Worm (Caenorhabditis elegans): ENCODE data around the gene tag-180.

Gene tag-180

DNA sequence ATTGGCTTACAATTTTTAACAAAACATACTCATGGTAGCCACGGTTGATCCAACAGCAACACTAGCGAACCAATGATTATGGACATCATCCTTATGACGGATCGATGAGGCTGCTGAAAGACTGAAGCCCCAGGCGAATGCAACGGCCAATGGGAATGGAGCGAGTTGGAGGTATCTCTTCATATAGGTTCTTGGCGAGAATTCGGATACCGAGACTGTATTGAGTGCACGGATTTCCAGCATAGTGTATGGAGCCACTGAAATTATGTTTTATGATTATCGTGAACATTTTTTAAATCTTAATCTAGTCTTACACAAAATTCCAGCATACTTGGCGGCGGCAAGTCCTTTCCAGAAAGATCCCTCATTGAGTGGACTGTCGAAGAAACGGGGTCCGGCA lies 15.3 kb upstream of the tag-180 start:
- TF ChIP-seq R02D3.7 (tag; optimal IDR thresholded peaks at IDR 0.05) = no peak
- TF ChIP-seq sma-9 (GFP tag; optimal IDR thresholded peaks at IDR 0.05) = no peak
- TF ChIP-seq sma-9 (tag; optimal IDR thresholded peaks at IDR 0.05) = no peak

DNA sequence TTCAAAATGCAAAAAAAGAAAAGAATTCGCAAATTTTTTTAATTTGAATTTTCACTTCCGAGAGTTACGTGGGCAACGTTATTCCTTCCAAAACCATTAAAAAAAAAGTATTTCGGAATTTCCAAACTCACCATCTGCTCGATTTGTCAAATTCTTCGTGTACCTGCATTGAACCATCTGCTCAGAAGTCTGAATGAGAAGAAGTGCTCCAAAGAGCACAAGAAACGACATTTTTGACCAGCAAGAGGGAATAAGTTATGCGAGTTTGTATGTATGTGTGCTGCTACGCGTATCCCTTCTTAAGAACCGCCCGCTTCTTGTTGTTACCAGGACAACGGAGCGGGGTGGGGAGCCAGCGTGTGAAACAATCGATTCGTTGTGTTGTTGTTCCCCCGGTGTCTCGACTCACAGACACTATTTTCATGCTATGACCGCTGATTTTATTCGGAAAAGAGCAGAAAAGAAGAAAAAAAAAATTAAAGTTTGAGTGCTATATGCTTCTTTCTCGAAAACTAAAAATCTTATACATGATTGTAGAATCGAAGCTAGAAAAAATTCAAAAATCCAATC lies 14.2 kb upstream of the tag-180 start, which contains the start of gene lgc-20:
Gene lgc-20, minus strand, starts transcription at position 311 of the 570 bp plus-strand sequence.
- TF ChIP-seq C34F6.9 (tag; optimal IDR thresholded peaks at IDR 0.05) (no peak), nhr-23 (tag; optimal IDR thresholded peaks at IDR 0.05) (no peak), ceh-82 (tag; optimal IDR thresholded peaks at IDR 0.05) (no peak), sem-4 (tag; optimal IDR thresholded peaks at IDR 0.05) (no peak), skn-1 (tag; optimal IDR thresholded peaks at IDR 0.05) (no peak), fos-1 (tag; optimal IDR thresholded peaks at IDR 0.05) (no peak), peb-1 (tag; optimal IDR thresholded peaks at IDR 0.05) (no peak), elt-3 (tag; optimal IDR thresholded peaks at IDR 0.05) (no peak), Y55F3AM.14 (GFP tag; optimal IDR thresholded peaks at IDR 0.05) (no peak), blmp-1 (tag; optimal IDR thresholded peaks at IDR 0.05; ENCODE audit: insufficient read depth) (no peak), nhr-77 (tag; optimal IDR thresholded peaks at IDR 0.05) (no peak), nhr-6 (tag; optimal IDR thresholded peaks at IDR 0.05) (no peak)

DNA sequence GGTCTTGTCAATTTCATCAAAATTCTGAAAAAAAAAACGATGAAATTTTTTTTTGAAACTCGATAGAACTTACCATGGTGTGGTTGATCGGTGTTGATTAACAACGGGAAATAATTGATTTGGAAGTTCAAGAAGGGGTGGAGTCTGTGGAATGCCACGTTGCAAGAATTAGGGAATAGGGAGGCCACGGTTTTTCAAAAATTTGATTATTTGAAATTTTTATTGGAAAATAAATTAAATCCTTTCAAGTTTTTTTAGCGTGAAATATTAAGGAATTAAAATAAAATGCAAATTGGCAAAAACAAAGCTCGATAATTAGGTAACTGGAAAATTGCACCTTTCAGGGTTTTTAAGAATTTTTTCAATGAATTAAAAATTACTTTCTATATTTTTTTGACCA lies 10.3 kb upstream of the tag-180 start, which contains the start of gene rmd-3:
Gene rmd-3, minus strand, starts transcription at position 101 of the 400 bp plus-strand sequence.
- no peak for TF ChIP-seq peb-1 (tag; optimal IDR thresholded peaks at IDR 0.05)
- TF ChIP-seq R02D3.7 (tag; optimal IDR thresholded peaks at IDR 0.05) = no peak
- no peak for TF ChIP-seq alr-1 (tag; optimal IDR thresholded peaks at IDR 0.05)
- TF ChIP-seq egl-27 (tag; optimal IDR thresholded peaks at IDR 0.05) = no peak
- TF ChIP-seq sem-4 (tag; optimal IDR thresholded peaks at IDR 0.05) = no peak
- TF ChIP-seq ztf-11 (tag; optimal IDR thresholded peaks at IDR 0.05) = no peak
- no peak for TF ChIP-seq ztf-4 (tag; optimal IDR thresholded peaks at IDR 0.05)
- no peak for TF ChIP-seq ZK546.5 (tag; optimal IDR thresholded peaks at IDR 0.05)

DNA sequence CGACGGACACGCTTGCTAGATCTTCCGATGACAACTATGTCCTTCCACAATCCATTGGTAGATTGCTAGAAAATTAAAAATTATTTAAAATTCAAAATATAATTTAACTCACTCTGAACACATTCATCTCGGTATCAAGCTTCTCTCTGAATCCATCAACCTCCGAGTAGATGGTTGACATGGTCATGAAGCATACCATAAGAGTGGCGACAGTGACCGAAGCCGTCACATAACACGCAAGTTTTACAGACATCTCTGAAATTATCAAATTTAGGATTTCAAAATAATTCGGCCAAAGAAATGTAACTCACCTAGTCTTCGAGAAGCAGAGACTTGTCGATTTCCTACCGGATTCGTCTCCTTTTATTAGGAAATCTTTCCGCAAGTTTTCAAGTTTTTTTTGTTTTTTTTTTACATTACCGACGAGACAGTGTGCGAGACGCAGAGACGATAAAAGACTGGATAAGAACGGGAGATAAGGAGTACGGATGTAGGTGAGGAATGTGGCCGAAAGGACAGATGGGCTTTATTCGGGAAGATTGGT lies 8.3 kb upstream of the tag-180 start, which contains the start of gene sqt-1:
Gene sqt-1, minus strand, starts transcription at position 341 of the 544 bp plus-strand sequence.
- TF ChIP-seq nhr-23 (tag; optimal IDR thresholded peaks at IDR 0.05) = no peak
- no peak for TF ChIP-seq mab-5 (tag; optimal IDR thresholded peaks at IDR 0.05)
- TF ChIP-seq crh-2 (tag; optimal IDR thresholded peaks at IDR 0.05) = no peak
- TF ChIP-seq zag-1 (tag; optimal IDR thresholded peaks at IDR 0.05) = no peak
- peak; percentile 69 for TF ChIP-seq ama-1 (optimal IDR thresholded peaks at IDR 0.05)
- TF ChIP-seq mbf-1 (tag; optimal IDR thresholded peaks at IDR 0.05) = no peak
- TF ChIP-seq alr-1 (tag; optimal IDR thresholded peaks at IDR 0.05) = no peak
- peak; percentile 64 for TF ChIP-seq unc-55 (GFP tag; optimal IDR thresholded peaks at IDR 0.05)
- no peak for TF ChIP-seq ZK546.5 (tag; optimal IDR thresholded peaks at IDR 0.05)
- no peak for TF ChIP-seq R02D3.7 (tag; optimal IDR thresholded peaks at IDR 0.05)
- TF ChIP-seq nhr-21 (tag; optimal IDR thresholded peaks at IDR 0.05) = peak; percentile 36
- peak; percentile 37 for TF ChIP-seq sem-4 (tag; optimal IDR thresholded peaks at IDR 0.05)
- TF ChIP-seq fos-1 (tag; optimal IDR thresholded peaks at IDR 0.05) = no peak

DNA sequence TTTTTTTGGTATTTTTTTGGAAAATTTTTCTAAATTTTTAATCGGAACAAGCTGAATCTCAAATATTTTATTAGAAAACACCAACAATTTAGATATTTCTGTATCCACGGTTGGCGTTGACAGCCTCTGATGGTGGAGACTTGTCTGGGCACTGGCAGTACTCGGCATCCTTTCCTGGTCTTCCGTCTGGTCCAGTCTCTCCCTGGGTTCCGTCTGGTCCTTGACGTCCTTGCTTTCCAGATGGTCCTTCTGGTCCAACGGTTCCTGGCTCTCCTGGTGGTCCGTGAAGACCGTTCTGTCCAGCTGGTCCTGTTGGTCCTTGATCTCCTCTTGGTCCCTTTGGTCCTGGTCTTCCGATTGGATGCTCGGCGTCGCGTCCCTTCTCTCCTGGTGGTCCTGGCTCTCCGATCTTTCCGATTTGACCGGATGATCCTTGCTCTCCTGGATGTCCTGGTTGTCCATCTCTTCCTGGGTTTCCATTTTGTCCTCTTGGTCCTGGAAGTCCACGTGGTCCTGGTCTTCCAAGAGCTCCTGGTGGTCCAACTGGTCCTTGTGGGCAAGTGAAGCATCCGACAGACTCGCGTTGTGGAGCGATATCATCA lies 7.5 kb upstream of the tag-180 start:
- no peak for TF ChIP-seq skn-1 (tag; optimal IDR thresholded peaks at IDR 0.05)
- no peak for TF ChIP-seq unc-39 (tag; optimal IDR thresholded peaks at IDR 0.05)

DNA sequence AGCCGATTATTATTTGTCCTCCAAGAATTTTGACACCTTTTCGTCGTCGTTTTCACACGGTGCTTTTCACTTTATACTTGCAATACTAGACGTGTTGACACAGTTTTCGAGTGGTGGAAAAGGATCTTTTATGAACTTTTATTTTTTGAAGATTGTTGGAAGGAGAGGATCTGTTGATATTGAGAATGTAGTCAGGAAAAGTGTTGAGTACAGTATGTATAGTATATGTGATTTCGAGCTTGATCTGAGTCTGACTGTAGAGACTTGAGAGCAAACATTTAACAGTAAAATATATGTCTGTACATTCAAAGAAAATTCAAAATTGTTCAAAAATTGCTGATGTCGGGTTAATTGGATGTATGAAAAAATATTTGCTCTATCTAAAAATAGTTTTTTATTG lies 6.9 kb upstream of the tag-180 start:
- no peak for TF ChIP-seq nhr-12 (tag; optimal IDR thresholded peaks at IDR 0.05)
- TF ChIP-seq dmd-4 (tag; optimal IDR thresholded peaks at IDR 0.05) = no peak
- no peak for TF ChIP-seq lin-39 (tag; optimal IDR thresholded peaks at IDR 0.05)
- no peak for TF ChIP-seq peb-1 (tag; optimal IDR thresholded peaks at IDR 0.05)
- no peak for TF ChIP-seq snpc-4 (tag; optimal IDR thresholded peaks at IDR 0.05)
- no peak for TF ChIP-seq blmp-1 (tag; optimal IDR thresholded peaks at IDR 0.05; ENCODE audit: insufficient read depth)
- no peak for TF ChIP-seq crh-2 (tag; optimal IDR thresholded peaks at IDR 0.05)
- no peak for TF ChIP-seq nhr-237 (tag; optimal IDR thresholded peaks at IDR 0.05)
- no peak for TF ChIP-seq nhr-23 (tag; optimal IDR thresholded peaks at IDR 0.05)
- TF ChIP-seq ama-1 (optimal IDR thresholded peaks at IDR 0.05) = peak; percentile 28
- TF ChIP-seq ztf-4 (tag; optimal IDR thresholded peaks at IDR 0.05) = no peak
- TF ChIP-seq unc-39 (tag; optimal IDR thresholded peaks at IDR 0.05) = no peak
- no peak for TF ChIP-seq lin-11 (tag; optimal IDR thresholded peaks at IDR 0.05)
- TF ChIP-seq zag-1 (tag; optimal IDR thresholded peaks at IDR 0.05) = no peak
- TF ChIP-seq elt-1 (tag; optimal IDR thresholded peaks at IDR 0.05) = no peak
- peak; percentile 44 for TF ChIP-seq nhr-21 (tag; optimal IDR thresholded peaks at IDR 0.05)
- TF ChIP-seq ztf-11 (tag; optimal IDR thresholded peaks at IDR 0.05) = no peak
- no peak for TF ChIP-seq mbf-1 (tag; optimal IDR thresholded peaks at IDR 0.05)

Measured in whole organism, L2 larva.